Worm (Caenorhabditis elegans) whole organism, midembryonic: ENCODE results near the gene F14F9.5.

Source experiments
- T22C8.4 ChIP-seq: fragments of 200-800 bp; sonication (Bioruptor generic); IDR thresholded peaks from 2 replicates; pipeline ENCODE4 v1.3.6; 2022; ENCODE audit warnings: missing genetic modification characterization, missing compliant biosample characterization
- cog-1 ChIP-seq: sonication (generic microtip); optimal IDR thresholded peaks from 2 replicates; lab custom pipeline; 2016; ENCODE audit warnings: missing genetic modification characterization, missing compliant biosample characterization
- flt-1 ChIP-seq: fragments of 200-800 bp; sonication (Bioruptor generic); IDR thresholded peaks from 2 replicates; pipeline ENCODE4 v1.3.6; 2022; ENCODE audit warnings: missing genetic modification characterization, missing compliant biosample characterization
- klf-2 ChIP-seq: fragments of 200-800 bp; sonication (Bioruptor generic); conservative IDR thresholded peaks from 2 replicates; pipeline ENCODE4 v1.3.6; 2022; ENCODE audit warnings: missing genetic modification reagents, missing genetic modification characterization, missing compliant biosample characterization
- med-1 ChIP-seq: sonication (generic microtip); optimal IDR thresholded peaks from 2 replicates; lab custom pipeline; 2017; ENCODE audit warnings: missing genetic modification characterization, mild to moderate bottlenecking, missing compliant biosample characterization, antibody characterized with exemption, missing genetic modification reagents; ENCODE audit not compliant: insufficient read depth
- ref-1 ChIP-seq: fragments of 200-800 bp; sonication (Bioruptor generic); conservative IDR thresholded peaks from 2 replicates; pipeline ENCODE4 v1.3.6; 2022; ENCODE audit warnings: missing genetic modification reagents, missing genetic modification characterization, missing compliant biosample characterization
- tab-1 ChIP-seq: fragments of 200-800 bp; sonication (Bioruptor generic); IDR thresholded peaks from 2 replicates; pipeline ENCODE4 v1.3.6; 2022; ENCODE audit warnings: missing genetic modification characterization, missing compliant biosample characterization
- ztf-23 ChIP-seq: fragments of 200-800 bp; sonication (Bioruptor generic); IDR thresholded peaks from 2 replicates; pipeline ENCODE4 v1.3.6; 2022; ENCODE audit warnings: missing genetic modification reagents, missing genetic modification characterization, missing compliant biosample characterization
- ztf-29 ChIP-seq: fragments of 200-800 bp; sonication (Bioruptor generic); IDR thresholded peaks from 2 replicates; pipeline ENCODE4 v1.3.6; 2022; ENCODE audit warnings: missing genetic modification reagents, missing genetic modification characterization, missing compliant biosample characterization

The F14F9.5 gene

DNA sequence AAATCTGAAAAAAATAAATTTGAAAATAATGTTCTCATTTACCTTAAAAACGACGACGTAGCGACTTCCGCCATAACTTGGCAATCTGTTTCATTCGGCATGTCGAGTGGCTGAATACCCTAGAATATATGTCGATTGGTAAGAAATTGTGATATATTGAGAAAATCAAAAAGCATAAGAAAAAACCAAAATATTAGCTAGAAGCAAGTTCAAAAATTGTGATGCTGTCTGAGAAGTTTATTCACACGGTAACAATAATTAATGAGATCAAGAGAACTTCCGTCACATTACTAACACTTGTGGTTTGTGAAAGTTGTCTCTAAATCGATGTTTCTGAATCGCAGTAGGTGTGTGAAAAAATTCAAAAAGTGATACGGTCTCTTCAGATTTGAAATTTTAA, 24.9 kb upstream of the F14F9.5 start, which contains the start of gene srab-1:
srab-1 (minus strand) TSS at position 101 of the 400 bp plus-strand sequence.
- TF ChIP-seq flt-1: no peak
- no peak for TF ChIP-seq ztf-23
- no peak for TF ChIP-seq klf-2 (GFP tag; lab: Robert Waterston, UW)
- no peak for TF ChIP-seq ref-1 (GFP tag; lab: Robert Waterston, UW)
- no peak for TF ChIP-seq ztf-29 (GFP tag; lab: Robert Waterston, UW)

- no peak for TF ChIP-seq ztf-29 (GFP tag; lab: Robert Waterston, UW)
- TF ChIP-seq med-1 (GFP tag; lab: Kevin White, UChicago): no peak
- no peak for TF ChIP-seq T22C8.4 (GFP tag; lab: Robert Waterston, UW)
- TF ChIP-seq klf-2 (GFP tag; lab: Robert Waterston, UW): no peak
- no peak for TF ChIP-seq flt-1
- no peak for TF ChIP-seq ref-1 (GFP tag; lab: Robert Waterston, UW)
- TF ChIP-seq tab-1: no peak
- TF ChIP-seq cog-1 (tag; lab: Kevin White, UChicago): no peak
- TF ChIP-seq ztf-23: no peak
Observed at ce11 chrV:5104934-5105333, 22.0 kb upstream of the F14F9.5 start, which contains the start of gene srab-2. Gene srab-2, minus strand, starts transcription at chrV:5105034.

DNA sequence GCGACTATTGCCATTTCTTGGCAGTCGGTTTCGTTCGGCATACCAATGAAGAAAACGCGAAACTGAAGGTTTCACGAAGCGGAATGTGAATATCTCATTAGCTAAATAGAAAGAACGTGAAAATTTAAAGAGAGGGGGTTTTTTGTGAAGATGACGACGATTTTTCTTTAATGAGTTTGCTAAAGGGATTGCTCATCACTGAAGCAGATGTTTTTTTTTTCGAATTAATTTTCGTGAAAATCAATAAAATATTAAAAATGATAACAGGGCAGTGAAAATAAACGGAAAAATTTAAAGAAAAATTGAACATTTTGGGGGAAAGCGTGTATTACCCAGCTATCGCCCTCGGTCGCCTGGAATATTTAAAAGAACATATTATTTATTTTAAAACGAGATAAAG, 19.1 kb upstream of the F14F9.5 start, which contains the start of gene srab-3:
srab-3 (minus strand) TSS at position 101 of the 400 bp plus-strand sequence.
- TF ChIP-seq klf-2 (GFP tag; lab: Robert Waterston, UW) (no peak), ref-1 (GFP tag; lab: Robert Waterston, UW) (no peak), T22C8.4 (GFP tag; lab: Robert Waterston, UW) (no peak), flt-1 (no peak), ztf-23 (no peak), tab-1 (no peak), cog-1 (tag; lab: Kevin White, UChicago) (no peak), med-1 (GFP tag; lab: Kevin White, UChicago) (no peak), ztf-29 (GFP tag; lab: Robert Waterston, UW) (no peak)

ce11 chrV:5110684-5111083, 16.2 kb upstream of the F14F9.5 start, which contains the start of gene ugt-63:
Gene ugt-63, minus strand, starts transcription at chrV:5110772.
- TF ChIP-seq T22C8.4 (GFP tag; lab: Robert Waterston, UW) (no peak), tab-1 (no peak), ztf-29 (GFP tag; lab: Robert Waterston, UW) (no peak), flt-1 (no peak), cog-1 (tag; lab: Kevin White, UChicago) (no peak), ztf-23 (no peak), med-1 (GFP tag; lab: Kevin White, UChicago) (no peak), klf-2 (GFP tag; lab: Robert Waterston, UW) (no peak), ref-1 (GFP tag; lab: Robert Waterston, UW) (no peak)

DNA sequence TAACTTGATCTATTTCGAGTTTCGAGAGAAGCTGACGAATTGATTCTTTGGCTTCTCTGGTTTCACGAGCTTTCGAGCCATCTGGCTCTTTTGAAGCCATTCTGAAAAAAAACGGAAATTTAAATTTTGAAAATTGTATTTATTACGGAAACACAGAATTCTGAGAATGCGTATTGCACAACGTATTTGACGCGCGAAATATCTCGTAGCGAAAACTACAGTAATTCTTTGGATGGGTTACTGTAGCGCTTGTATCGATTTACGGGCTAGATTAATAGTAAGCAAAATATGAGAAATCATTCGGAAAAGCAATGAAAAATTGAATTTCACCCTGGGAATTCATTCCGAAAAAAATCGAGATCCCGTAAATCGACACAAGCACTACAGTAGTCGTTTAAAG, 13.2 kb upstream of the F14F9.5 start, which contains the start of gene C04F5.8:
C04F5.8 (minus strand) TSS at position 101 of the 400 bp plus-strand sequence.
- TF ChIP-seq T22C8.4 (GFP tag; lab: Robert Waterston, UW): no peak
- no peak for TF ChIP-seq ref-1 (GFP tag; lab: Robert Waterston, UW)
- TF ChIP-seq cog-1 (tag; lab: Kevin White, UChicago): no peak
- TF ChIP-seq flt-1: no peak
- no peak for TF ChIP-seq tab-1
- no peak for TF ChIP-seq ztf-23
- no peak for TF ChIP-seq ztf-29 (GFP tag; lab: Robert Waterston, UW)
- no peak for TF ChIP-seq med-1 (GFP tag; lab: Kevin White, UChicago)
- no peak for TF ChIP-seq klf-2 (GFP tag; lab: Robert Waterston, UW)

ce11 chrV:5119109-5119508, 7.8 kb upstream of the F14F9.5 start, which contains the start of gene C04F5.9:
Gene C04F5.9, minus strand, starts transcription at chrV:5119209.
- no peak for TF ChIP-seq tab-1
- TF ChIP-seq med-1 (GFP tag; lab: Kevin White, UChicago): no peak
- TF ChIP-seq flt-1: no peak
- TF ChIP-seq ztf-29 (GFP tag; lab: Robert Waterston, UW): no peak
- TF ChIP-seq T22C8.4 (GFP tag; lab: Robert Waterston, UW): no peak
- TF ChIP-seq ztf-23: no peak
- TF ChIP-seq cog-1 (tag; lab: Kevin White, UChicago): no peak
- no peak for TF ChIP-seq ref-1 (GFP tag; lab: Robert Waterston, UW)
- no peak for TF ChIP-seq klf-2 (GFP tag; lab: Robert Waterston, UW)

DNA sequence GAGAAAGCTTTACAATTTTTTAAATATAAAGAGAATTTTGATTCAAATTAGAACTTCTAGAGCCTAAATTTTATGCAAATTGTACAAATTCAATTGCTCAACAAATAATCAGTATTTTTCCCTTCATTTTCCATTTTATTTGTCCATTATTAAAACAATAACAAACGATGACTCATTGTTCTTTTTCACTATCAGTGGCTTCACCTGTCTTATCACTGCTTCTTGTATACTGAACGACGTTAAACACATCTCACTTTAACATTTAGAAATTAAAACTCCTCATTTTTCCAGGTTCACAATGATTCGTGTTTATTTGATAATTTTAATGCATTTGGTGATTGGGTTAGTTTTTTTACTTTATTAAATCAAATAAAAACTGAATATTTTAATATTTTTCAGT, 7.2 kb upstream of the F14F9.5 start, which contains the start of gene sid-1:
sid-1 (plus strand) TSS at position 292 of the 400 bp plus-strand sequence.
- no peak for TF ChIP-seq med-1 (GFP tag; lab: Kevin White, UChicago)
- no peak for TF ChIP-seq tab-1
- TF ChIP-seq T22C8.4 (GFP tag; lab: Robert Waterston, UW): no peak
- no peak for TF ChIP-seq ztf-29 (GFP tag; lab: Robert Waterston, UW)
- TF ChIP-seq ztf-23: no peak
- no peak for TF ChIP-seq klf-2 (GFP tag; lab: Robert Waterston, UW)
- no peak for TF ChIP-seq flt-1
- no peak for TF ChIP-seq cog-1 (tag; lab: Kevin White, UChicago)

DNA sequence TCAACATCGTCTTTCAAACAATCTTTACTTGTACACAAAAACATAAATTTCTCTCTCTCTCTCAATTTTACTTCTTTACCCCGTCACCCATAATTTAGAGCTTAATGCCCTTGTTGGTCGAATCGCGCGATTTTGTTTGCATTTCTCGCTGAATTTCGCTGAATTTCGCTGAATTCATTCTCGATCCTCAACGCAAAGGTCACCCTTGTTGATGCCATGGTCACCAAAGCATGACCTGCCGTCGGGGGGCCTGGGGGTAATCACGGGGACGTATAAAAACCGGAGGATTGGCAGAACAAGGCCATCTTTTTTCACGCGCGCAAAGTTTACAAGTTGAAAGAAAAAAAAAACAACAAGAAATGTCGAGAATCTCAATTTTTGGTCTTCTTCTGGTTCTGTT, 3.1 kb downstream of the F14F9.5 start, which contains the start of gene F14F9.8:
F14F9.8 (plus strand) TSS at position 301 of the 400 bp plus-strand sequence.
- TF ChIP-seq ztf-23: no peak
- TF ChIP-seq tab-1: no peak
- no peak for TF ChIP-seq ref-1 (GFP tag; lab: Robert Waterston, UW)
- TF ChIP-seq cog-1 (tag; lab: Kevin White, UChicago): no peak
- no peak for TF ChIP-seq T22C8.4 (GFP tag; lab: Robert Waterston, UW)
- no peak for TF ChIP-seq klf-2 (GFP tag; lab: Robert Waterston, UW)
- TF ChIP-seq med-1 (GFP tag; lab: Kevin White, UChicago): no peak
- no peak for TF ChIP-seq flt-1
- no peak for TF ChIP-seq ztf-29 (GFP tag; lab: Robert Waterston, UW)

ce11 chrV:5131380-5131779, 4.5 kb downstream of the F14F9.5 start:
- TF ChIP-seq T22C8.4 (GFP tag; lab: Robert Waterston, UW) (no peak), ztf-29 (GFP tag; lab: Robert Waterston, UW) (no peak), flt-1 (no peak), ztf-23 (no peak), cog-1 (tag; lab: Kevin White, UChicago) (no peak), med-1 (GFP tag; lab: Kevin White, UChicago) (no peak), klf-2 (GFP tag; lab: Robert Waterston, UW) (no peak), tab-1 (no peak), ref-1 (GFP tag; lab: Robert Waterston, UW) (no peak)
